Fruit fly (Drosophila melanogaster): ENCODE results near the gene fbl.

DNA sequence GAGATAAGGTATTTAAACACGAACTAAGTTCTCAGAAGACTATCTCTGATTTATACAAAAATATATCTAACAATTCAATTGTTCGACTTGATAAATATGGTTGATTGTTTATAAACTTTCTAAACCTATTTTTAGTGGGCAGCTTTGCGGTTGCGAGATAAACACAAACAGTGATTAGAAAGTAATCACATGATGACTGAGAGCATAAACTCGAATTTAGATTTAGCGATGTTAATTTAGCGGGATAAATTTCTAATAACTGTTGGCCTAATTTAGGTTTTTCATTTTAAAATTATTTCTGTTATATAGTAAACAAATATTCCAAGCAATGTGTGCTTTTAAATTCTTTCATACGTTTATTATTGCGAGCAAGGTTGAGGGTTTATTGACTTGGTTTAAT, 777 bp downstream of the fbl start:
- no peak for TF ChIP-seq Pif1A (GFP tag; optimal IDR thresholded peaks at IDR 0.05)
- TF ChIP-seq CG4496 (GFP tag; IDR thresholded peaks at IDR 0.05), result no peak
- TF ChIP-seq CG32121 (GFP tag; IDR thresholded peaks at IDR 0.05), result no peak
- TF ChIP-seq CG8301 (tag; optimal IDR thresholded peaks at IDR 0.05), result no peak
- TF ChIP-seq rn (GFP tag; IDR thresholded peaks at IDR 0.05), result no peak
- TF ChIP-seq CG14655 (GFP tag; optimal IDR thresholded peaks at IDR 0.05), result no peak
- no peak for TF ChIP-seq fd96Ca (GFP tag; IDR thresholded peaks at IDR 0.05)
- no peak for TF ChIP-seq CG15710 (tag; optimal IDR thresholded peaks at IDR 0.05)

Data from whole organism, pupa.